Worm (Caenorhabditis elegans) whole organism, L1 larva: ENCODE results near the gene col-167.

Experiments used
- lin-13 ChIP-seq: fragments of 150-350 bp; optimal IDR thresholded peaks from 2 replicates; lab custom pipeline; 2014; ENCODE audit warnings: missing biosample characterization, missing genetic modification reagents, missing genetic modification characterization
- mdl-1 ChIP-seq, 2 experiments: fragments of 150-350 bp; optimal IDR thresholded peaks; 2 replicates each; lab custom pipeline; 2014 to 2017; ENCODE audit warnings: missing biosample characterization in 2 of 2, missing genetic modification characterization in 2 of 2, inconsistent platforms in 1 of 2
- nhr-237 ChIP-seq: fragments of 150-350 bp; optimal IDR thresholded peaks from 2 replicates; lab custom pipeline; 2014; ENCODE audit warnings: missing biosample characterization, missing genetic modification characterization
- unc-62 ChIP-seq: fragments of 150-350 bp; optimal IDR thresholded peaks from 2 replicates; lab custom pipeline; 2014; ENCODE audit warnings: missing biosample characterization, missing genetic modification reagents, missing genetic modification characterization

DNA sequence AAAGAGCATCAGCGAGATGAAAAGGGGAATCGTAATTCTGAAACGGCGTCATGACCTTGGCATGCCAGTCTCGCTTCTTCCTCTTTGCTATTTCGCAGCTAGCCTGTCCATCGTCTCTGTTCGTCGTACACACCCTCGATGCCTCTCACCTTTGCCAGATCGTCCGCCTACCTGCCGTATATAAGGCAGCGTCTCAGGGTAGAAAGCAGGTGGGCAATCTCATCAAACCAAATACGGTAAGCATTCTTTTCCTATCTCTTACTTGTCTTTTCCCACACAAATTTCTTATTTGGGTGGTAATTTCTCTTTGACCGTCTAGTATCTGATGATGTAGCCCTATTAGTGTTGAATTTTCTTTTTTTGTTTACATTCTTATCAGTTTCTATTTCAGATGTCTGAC is 43.7 kb upstream of the col-167 start, which contains the start of gene col-166:
- TF ChIP-seq lin-13 (no peak), nhr-237 (tag; lab: Kevin White, UChicago) (no peak), unc-62 (no peak), mdl-1 (tag; optimal IDR thresholded peaks at IDR 0.05; lab: Kevin White, UChicago) (peak in 1 of 2 experiments; percentile 27)
